Worm (Caenorhabditis elegans): ENCODE measurements around the gene F09G8.5.

The F09G8.5 gene

DNA sequence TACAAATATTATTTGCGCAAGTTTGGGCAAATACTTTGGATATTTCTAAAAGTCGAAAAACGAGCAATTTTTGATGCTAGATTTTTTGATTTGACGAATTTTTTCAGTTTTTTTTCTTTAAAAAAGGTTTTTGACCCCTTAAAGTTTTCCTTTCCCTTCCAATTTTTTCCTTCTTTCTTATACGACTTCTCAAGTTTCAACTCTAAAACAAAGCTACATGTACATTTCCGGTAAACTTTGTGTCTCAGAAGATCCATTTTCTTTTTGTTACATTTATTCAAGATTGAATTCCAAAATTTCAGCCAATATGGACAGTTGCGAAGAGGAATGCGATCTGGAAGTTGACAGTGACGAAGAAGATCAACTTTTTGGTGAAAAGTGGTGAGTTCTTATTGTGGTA is 24.0 kb downstream of the F09G8.5 start, which contains the start of gene mig-10:
Gene mig-10 (plus strand): TSS at position 301 of the 400 bp plus-strand sequence.
- no peak for TF ChIP-seq madf-10 (tag; optimal IDR thresholded peaks at IDR 0.05)
- no peak for TF ChIP-seq let-526 (GFP tag; IDR thresholded peaks at IDR 0.05)
- TF ChIP-seq ccch-3 (GFP tag; optimal IDR thresholded peaks at IDR 0.05) = no peak

- no peak for TF ChIP-seq lsy-27 (tag; optimal IDR thresholded peaks at IDR 0.05; ENCODE audit: borderline replicate concordance, insufficient read depth)
- no peak for TF ChIP-seq nhr-90 (tag; optimal IDR thresholded peaks at IDR 0.05)
- no peak for TF ChIP-seq egrh-3 (GFP tag; IDR thresholded peaks at IDR 0.05)
- TF ChIP-seq ztf-18 (tag; optimal IDR thresholded peaks at IDR 0.05) = no peak
- no peak for TF ChIP-seq F49E8.2 (tag; optimal IDR thresholded peaks at IDR 0.05; ENCODE audit: insufficient read depth)
- no peak for TF ChIP-seq zim-3 (tag; optimal IDR thresholded peaks at IDR 0.05)
- TF ChIP-seq F57A8.1 (GFP tag; optimal IDR thresholded peaks at IDR 0.05) = no peak
- no peak for TF ChIP-seq egl-18 (GFP tag; IDR thresholded peaks at IDR 0.05)
- TF ChIP-seq ztf-22 (GFP tag; optimal IDR thresholded peaks at IDR 0.05) = no peak
- no peak for TF ChIP-seq D2030.7 (GFP tag; IDR thresholded peaks at IDR 0.05)
- TF ChIP-seq die-1 (tag; optimal IDR thresholded peaks at IDR 0.05) = no peak
- no peak for TF ChIP-seq tbp1 (GFP tag; optimal IDR thresholded peaks at IDR 0.05)
- TF ChIP-seq Y56A3A.18 (GFP tag; IDR thresholded peaks at IDR 0.05) = no peak
These were observed 24.8 kb downstream of the F09G8.5 start for ce11 chrIII:8279567-8279966.

- no peak for TF ChIP-seq lin-35 (GFP tag; optimal IDR thresholded peaks at IDR 0.05)
- no peak for TF ChIP-seq madf-6 (GFP tag; IDR thresholded peaks at IDR 0.05)
- no peak for TF ChIP-seq nhr-90 (tag; optimal IDR thresholded peaks at IDR 0.05)
- no peak for TF ChIP-seq aptf-3 (GFP tag; IDR thresholded peaks at IDR 0.05)
These were observed 25.6 kb downstream of the F09G8.5 start for ce11 chrIII:8280352-8280751.

- TF ChIP-seq ceh-79 (tag; optimal IDR thresholded peaks at IDR 0.05) = no peak
- no peak for TF ChIP-seq ceh-100 (GFP tag; IDR thresholded peaks at IDR 0.05)
- TF ChIP-seq F49E8.2 (tag; optimal IDR thresholded peaks at IDR 0.05; ENCODE audit: insufficient read depth) = no peak
- no peak for TF ChIP-seq nhr-120 (GFP tag; IDR thresholded peaks at IDR 0.05)
- no peak for TF ChIP-seq ekl-4 (GFP tag; IDR thresholded peaks at IDR 0.05)
- TF ChIP-seq lin-26 (GFP tag; IDR thresholded peaks at IDR 0.05) = no peak
- TF ChIP-seq F23B12.7 (tag; optimal IDR thresholded peaks at IDR 0.05; ENCODE audit: insufficient read depth) = no peak
These were observed 26.5 kb downstream of the F09G8.5 start for ce11 chrIII:8281310-8281709.

DNA sequence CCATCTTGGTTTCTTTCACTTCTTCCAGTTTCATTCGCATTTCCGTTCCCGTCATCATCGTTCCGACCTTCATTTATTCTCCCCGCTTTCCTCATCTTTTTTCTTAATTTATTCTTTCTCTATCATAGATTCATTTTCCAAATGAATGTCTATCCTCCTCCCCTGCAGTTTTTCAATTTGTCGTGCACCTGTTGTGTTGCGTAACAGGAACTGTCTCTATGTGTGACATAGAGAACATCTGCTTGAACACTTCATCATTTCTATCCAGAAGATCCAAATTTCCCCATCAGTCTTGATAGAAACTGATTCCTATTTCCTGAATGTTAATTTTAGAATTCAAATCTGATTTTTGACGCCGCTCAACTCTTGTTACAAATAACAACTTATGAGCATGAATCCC is 28.8 kb downstream of the F09G8.5 start:
- no peak for TF ChIP-seq nfya-2 (GFP tag; IDR thresholded peaks at IDR 0.05)
- no peak for TF ChIP-seq F33H1.4 (GFP tag; IDR thresholded peaks at IDR 0.05)
- no peak for TF ChIP-seq B0019.2 (GFP tag; conservative IDR thresholded peaks at IDR 0.05)
- no peak for TF ChIP-seq F37B4.10 (GFP tag; IDR thresholded peaks at IDR 0.05)
- no peak for TF ChIP-seq Y53G8AR.9 (GFP tag; conservative IDR thresholded peaks at IDR 0.05)
- no peak for TF ChIP-seq ceh-100 (GFP tag; IDR thresholded peaks at IDR 0.05)
- no peak for TF ChIP-seq C06A6.2 (GFP tag; conservative IDR thresholded peaks at IDR 0.05)
- TF ChIP-seq nhr-80 (tag; optimal IDR thresholded peaks at IDR 0.05) = no peak
- TF ChIP-seq ceh-91 (GFP tag; IDR thresholded peaks at IDR 0.05) = no peak
- TF ChIP-seq pha-4 (tag; optimal IDR thresholded peaks at IDR 0.05) = no peak
- TF ChIP-seq pbrm-1 (GFP tag; IDR thresholded peaks at IDR 0.05) = no peak
- no peak for TF ChIP-seq hmg-20 (GFP tag; IDR thresholded peaks at IDR 0.05)
